Fruit fly (Drosophila melanogaster): ENCODE results near the gene Cyp4s3.

The Cyp4s3 gene

DNA sequence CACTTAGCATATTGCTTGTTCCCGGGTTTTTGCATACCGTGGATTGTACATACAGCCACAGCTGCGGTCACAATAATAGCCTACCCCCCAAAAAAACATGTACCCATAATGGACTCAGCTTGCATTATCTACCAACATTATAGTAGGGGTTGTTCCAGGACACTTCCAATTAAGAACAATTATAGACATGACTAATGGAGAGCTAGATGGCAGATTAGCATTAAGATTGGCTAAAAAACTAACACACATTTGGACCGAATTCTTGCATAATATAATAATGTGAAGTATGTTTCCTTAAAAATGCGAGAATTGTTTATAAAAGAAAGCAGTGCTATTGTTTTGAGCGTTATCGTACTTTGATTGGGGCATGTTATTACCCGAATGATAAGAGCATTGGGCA is 26.0 kb downstream of the Cyp4s3 start (continued):
- TF ChIP-seq CG5953 (GFP tag; IDR thresholded peaks at IDR 0.05) = 0 out of 2 replicates have a peak, but pooled peaks have one; percentile 7
- TF ChIP-seq CG1024 (GFP tag; IDR thresholded peaks at IDR 0.05) = no peak
- no peak for TF ChIP-seq tio (GFP tag; optimal IDR thresholded peaks at IDR 0.05)
- peak; percentile 2 for TF ChIP-seq CG18599 (GFP tag; optimal IDR thresholded peaks at IDR 0.05)
- TF ChIP-seq inv (GFP tag; IDR thresholded peaks at IDR 0.05; ENCODE audit: partially characterized antibody) = no peak
- peak; percentile 30 for TF ChIP-seq Hmr (GFP tag; optimal IDR thresholded peaks at IDR 0.05)
- no peak for TF ChIP-seq CG17568 (GFP tag; optimal IDR thresholded peaks at IDR 0.05)
- TF ChIP-seq CG4707 (GFP tag; optimal IDR thresholded peaks at IDR 0.05) = no peak
- TF ChIP-seq CG16815 (GFP tag; optimal IDR thresholded peaks at IDR 0.05) = no peak
- TF ChIP-seq esg (GFP tag; conservative IDR thresholded peaks at IDR 0.05) = 0 out of 2 replicates have a peak, but pooled peaks have one; percentile 11

DNA sequence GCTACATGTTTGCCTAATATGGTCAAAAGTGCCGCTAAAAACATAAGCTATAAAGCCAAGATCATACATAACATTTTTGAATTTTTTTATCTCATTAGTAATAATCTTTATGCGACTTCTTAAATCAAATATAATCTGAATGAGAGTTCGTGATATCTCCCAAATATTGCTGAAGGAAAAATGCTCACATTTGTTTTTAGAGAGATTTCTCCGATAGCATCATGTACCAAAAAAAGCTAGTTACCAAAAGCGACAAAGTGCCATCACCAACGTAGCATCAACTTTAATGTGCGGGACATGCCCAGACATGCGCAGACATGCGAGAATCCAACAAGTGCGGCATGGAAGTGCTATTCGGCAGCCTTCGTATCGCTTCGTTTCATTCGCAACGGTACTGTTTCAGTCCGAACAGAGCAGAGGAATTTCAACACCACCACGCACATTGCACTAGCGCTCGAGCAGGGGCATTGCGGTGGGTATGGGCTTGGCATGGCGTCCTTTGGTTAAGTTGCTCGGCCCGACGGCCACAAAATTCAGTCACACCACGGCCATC is 27.1 kb downstream of the Cyp4s3 start, which contains the start of gene Rab3-GEF:
Gene Rab3-GEF, plus strand, starts transcription at position 537 of the 553 bp plus-strand sequence.
- TF ChIP-seq CG7987 (GFP tag; optimal IDR thresholded peaks at IDR 0.05) (no peak), ems (GFP tag; optimal IDR thresholded peaks at IDR 0.05) (no peak), CG9215 (GFP tag; IDR thresholded peaks at IDR 0.05) (no peak), slou (GFP tag; optimal IDR thresholded peaks at IDR 0.05) (no peak), CG5180 (GFP tag; optimal IDR thresholded peaks at IDR 0.05) (peak; percentile 26), CG14667 (GFP tag; IDR thresholded peaks at IDR 0.05) (no peak), mld (GFP tag; IDR thresholded peaks at IDR 0.05; ENCODE audit: partially characterized antibody) (no peak), Sry-δ (GFP tag; optimal IDR thresholded peaks at IDR 0.05) (peak; percentile 14), CG15479 (GFP tag; optimal IDR thresholded peaks at IDR 0.05) (peak; percentile 49), CG17361 (GFP tag; IDR thresholded peaks at IDR 0.05) (no peak), Sry-β (GFP tag; optimal IDR thresholded peaks at IDR 0.05) (peak; percentile 64), mam (GFP tag; optimal IDR thresholded peaks at IDR 0.05) (no peak), CG12236 (GFP tag; optimal IDR thresholded peaks at IDR 0.05) (no peak), HLH4C (GFP tag; IDR thresholded peaks at IDR 0.05; ENCODE audit: partially characterized antibody) (no peak), btn (GFP tag; optimal IDR thresholded peaks at IDR 0.05) (no peak), yki (optimal IDR thresholded peaks at IDR 0.05) (no peak), zfh2 (GFP tag; optimal IDR thresholded peaks at IDR 0.05) (no peak), CG13424 (tag; optimal IDR thresholded peaks at IDR 0.05) (no peak), gcm2 (GFP tag; optimal IDR thresholded peaks at IDR 0.05) (no peak), gce (GFP tag; IDR thresholded peaks at IDR 0.05) (no peak), Ets97D (GFP tag; optimal IDR thresholded peaks at IDR 0.05) (no peak), CG43689 (GFP tag; IDR thresholded peaks at IDR 0.05) (no peak), esg (GFP tag; conservative IDR thresholded peaks at IDR 0.05) (no peak), Spps (tag; optimal IDR thresholded peaks at IDR 0.05) (no peak), Vsx1 (GFP tag; optimal IDR thresholded peaks at IDR 0.05) (no peak), Med (GFP tag) (peak; percentile 19), scrt (GFP tag; optimal IDR thresholded peaks at IDR 0.05) (peak; percentile 98), da (GFP tag; optimal IDR thresholded peaks at IDR 0.05) (no peak), CG16779 (GFP tag; IDR thresholded peaks at IDR 0.05) (peak; percentile 64; the same call in 1 of the 2 replicates), zfh1 (GFP tag; IDR thresholded peaks at IDR 0.05) (no peak), CG12659 (GFP tag; optimal IDR thresholded peaks at IDR 0.05) (no peak), Six4 (GFP tag; optimal IDR thresholded peaks at IDR 0.05) (no peak), CrebB (tag; optimal IDR thresholded peaks at IDR 0.05) (no peak), CG12071 (GFP tag; optimal IDR thresholded peaks at IDR 0.05) (no peak), CG12299 (tag; optimal IDR thresholded peaks at IDR 0.05) (no peak), Hsf (GFP tag; optimal IDR thresholded peaks at IDR 0.05) (no peak), p53 (GFP tag; optimal IDR thresholded peaks at IDR 0.05) (peak; percentile 94), abd-A (tag; optimal IDR thresholded peaks at IDR 0.05) (peak; percentile 34), tin (GFP tag; optimal IDR thresholded peaks at IDR 0.05) (no peak), Bteb2 (GFP tag; optimal IDR thresholded peaks at IDR 0.05) (no peak), CHES-1-like (GFP tag; optimal IDR thresholded peaks at IDR 0.05) (no peak)

Data from whole organism, embryonic.